Worm (Caenorhabditis elegans) whole organism, late embryonic: ENCODE data around the gene tbx-7.

Experiments
- C08G9.2 ChIP-seq: sonication (generic microtip); optimal IDR thresholded peaks from 2 replicates; lab custom pipeline; 2016; ENCODE audit warnings: mild to moderate bottlenecking, missing genetic modification characterization, moderate library complexity, missing compliant biosample characterization
- K02D7.2 ChIP-seq: sonication (generic microtip); optimal IDR thresholded peaks from 2 replicates; lab custom pipeline; 2017; ENCODE audit warnings: mild to moderate bottlenecking, missing genetic modification characterization, missing compliant biosample characterization
- ahr-1 ChIP-seq: sonication (generic microtip); optimal IDR thresholded peaks from 2 replicates; lab custom pipeline; 2016; ENCODE audit warnings: missing genetic modification characterization, missing compliant biosample characterization
- ceh-18 ChIP-seq: sonication (generic microtip); optimal IDR thresholded peaks from 2 replicates; lab custom pipeline; 2016; ENCODE audit warnings: missing genetic modification characterization, missing compliant biosample characterization
- ceh-2 ChIP-seq: sonication (generic microtip); optimal IDR thresholded peaks from 2 replicates; lab custom pipeline; 2016; ENCODE audit warnings: missing genotype, missing genetic modification characterization, missing compliant biosample characterization
- ceh-22 ChIP-seq: sonication (generic microtip); optimal IDR thresholded peaks from 2 replicates; lab custom pipeline; 2017; ENCODE audit warnings: missing biosample characterization, missing genetic modification characterization
- ceh-24 ChIP-seq: sonication (generic microtip); optimal IDR thresholded peaks from 2 replicates; lab custom pipeline; 2016; ENCODE audit warnings: mild to moderate bottlenecking, missing genetic modification characterization, missing compliant biosample characterization
- ceh-34 ChIP-seq: sonication (generic microtip); optimal IDR thresholded peaks from 2 replicates; lab custom pipeline; 2016; ENCODE audit warnings: mild to moderate bottlenecking, missing genetic modification characterization, missing compliant biosample characterization
- ceh-45 ChIP-seq: fragments of 200-800 bp; sonication (Bioruptor generic); IDR thresholded peaks from 2 replicates; pipeline ENCODE4 v1.3.6; 2022; ENCODE audit warnings: missing genetic modification reagents, missing genetic modification characterization, missing compliant biosample characterization
- ceh-48 ChIP-seq: sonication (generic microtip); optimal IDR thresholded peaks from 2 replicates; lab custom pipeline; 2016; ENCODE audit warnings: missing genetic modification characterization, inconsistent platforms, missing compliant biosample characterization
- ceh-6 ChIP-seq: fragments of 200-800 bp; sonication (Bioruptor generic); optimal IDR thresholded peaks from 2 replicates; lab custom pipeline; 2018; ENCODE audit warnings: mild to moderate bottlenecking, missing genetic modification characterization, missing compliant biosample characterization
- che-1 ChIP-seq: sonication (generic microtip); optimal IDR thresholded peaks from 2 replicates; lab custom pipeline; 2016; ENCODE audit warnings: mild to moderate bottlenecking, missing genetic modification characterization, missing compliant biosample characterization
- dmd-4 ChIP-seq: sonication (generic microtip); optimal IDR thresholded peaks from 2 replicates; lab custom pipeline; 2016; ENCODE audit warnings: borderline replicate concordance, missing genetic modification characterization, missing compliant biosample characterization
- elt-2 ChIP-seq: sonication (generic microtip); optimal IDR thresholded peaks from 2 replicates; lab custom pipeline; 2016; ENCODE audit warnings: missing genetic modification reagents, missing genetic modification characterization, missing compliant biosample characterization
- elt-4 ChIP-seq: sonication (generic microtip); optimal IDR thresholded peaks from 2 replicates; lab custom pipeline; 2016; ENCODE audit warnings: missing genetic modification characterization, missing compliant biosample characterization
- eyg-1 ChIP-seq: sonication (generic microtip); optimal IDR thresholded peaks from 2 replicates; lab custom pipeline; 2016; ENCODE audit warnings: missing genotype, missing genetic modification characterization, missing compliant biosample characterization
- hlh-13 ChIP-seq: fragments of 200-800 bp; sonication (Bioruptor generic); optimal IDR thresholded peaks from 2 replicates; lab custom pipeline; 2018; ENCODE audit warnings: mild to moderate bottlenecking, missing genetic modification characterization, missing compliant biosample characterization
- hlh-30 ChIP-seq: sonication (generic microtip); optimal IDR thresholded peaks from 2 replicates; lab custom pipeline; 2017; ENCODE audit warnings: antibody characterized with exemption, missing genetic modification characterization, missing compliant biosample characterization; ENCODE audit not compliant: insufficient read depth
- hlh-8 ChIP-seq: sonication (generic microtip); optimal IDR thresholded peaks from 2 replicates; lab custom pipeline; 2016; ENCODE audit warnings: missing genotype, missing genetic modification characterization, missing compliant biosample characterization
- lim-6 ChIP-seq: sonication (generic microtip); optimal IDR thresholded peaks from 2 replicates; lab custom pipeline; 2016; ENCODE audit warnings: missing genetic modification characterization, missing compliant biosample characterization
- odd-2 ChIP-seq: sonication (generic microtip); optimal IDR thresholded peaks from 2 replicates; lab custom pipeline; 2017; ENCODE audit warnings: antibody characterized with exemption, mild to moderate bottlenecking, missing genetic modification characterization, missing compliant biosample characterization
- pag-3 ChIP-seq: sonication (generic microtip); optimal IDR thresholded peaks from 2 replicates; lab custom pipeline; 2016; ENCODE audit warnings: missing compliant biosample characterization, missing genetic modification characterization, borderline replicate concordance
- pha-4 ChIP-seq: fragments of 150-350 bp; optimal IDR thresholded peaks from 2 replicates; lab custom pipeline; 2018; ENCODE audit warnings: missing biosample characterization, missing genetic modification reagents, missing genetic modification characterization
- pqm-1 ChIP-seq: sonication (generic microtip); optimal IDR thresholded peaks from 2 replicates; lab custom pipeline; 2016; ENCODE audit warnings: missing genetic modification characterization, missing compliant biosample characterization
- rnt-1 ChIP-seq: sonication (generic microtip); optimal IDR thresholded peaks from 2 replicates; lab custom pipeline; 2016; ENCODE audit warnings: missing genetic modification characterization, missing compliant biosample characterization
- sox-2 ChIP-seq: fragments of 200-800 bp; sonication (Bioruptor generic); IDR thresholded peaks from 2 replicates; pipeline ENCODE4 v1.3.6; 2022; ENCODE audit warnings: missing genetic modification reagents, missing genetic modification characterization, missing compliant biosample characterization
- sox-4 ChIP-seq: sonication (generic microtip); optimal IDR thresholded peaks from 2 replicates; lab custom pipeline; 2017; ENCODE audit warnings: mild to moderate bottlenecking, missing genetic modification characterization, inconsistent platforms, missing compliant biosample characterization
- syd-9 ChIP-seq: sonication (generic microtip); optimal IDR thresholded peaks from 2 replicates; lab custom pipeline; 2016; ENCODE audit warnings: mild to moderate bottlenecking, missing genetic modification characterization, moderate library complexity, missing compliant biosample characterization
- tbx-2 ChIP-seq: sonication (generic microtip); optimal IDR thresholded peaks from 2 replicates; lab custom pipeline; 2016; ENCODE audit warnings: missing genetic modification characterization, missing compliant biosample characterization
- unc-3 ChIP-seq, 2 experiments: fragments of 200-800 bp in 1 of 2; sonication (Bioruptor generic) in 1 of 2; sonication (generic microtip) in 1 of 2; conservative IDR thresholded peaks in 1 of 2; optimal IDR thresholded peaks in 1 of 2; 2 replicates each; pipeline versions ENCODE4 v1.3.6 to Lab custom; 2016 to 2022; ENCODE audit warnings: missing compliant biosample characterization in 2 of 2, missing genetic modification characterization in 2 of 2, missing genetic modification reagents in 1 of 2
- unc-42 ChIP-seq: sonication (generic microtip); optimal IDR thresholded peaks from 2 replicates; lab custom pipeline; 2016; ENCODE audit warnings: missing genotype, missing genetic modification characterization, missing compliant biosample characterization
- unc-55 ChIP-seq: sonication (generic microtip); optimal IDR thresholded peaks from 2 replicates; lab custom pipeline; 2017; ENCODE audit warnings: missing biosample characterization, missing genetic modification reagents, missing genetic modification characterization
- zip-5 ChIP-seq: sonication (generic microtip); optimal IDR thresholded peaks from 2 replicates; lab custom pipeline; 2016; ENCODE audit warnings: missing genetic modification characterization, missing compliant biosample characterization
- ztf-16 ChIP-seq: sonication (generic microtip); optimal IDR thresholded peaks from 2 replicates; lab custom pipeline; 2017; ENCODE audit warnings: missing genetic modification characterization, missing compliant biosample characterization

The tbx-7 gene

DNA sequence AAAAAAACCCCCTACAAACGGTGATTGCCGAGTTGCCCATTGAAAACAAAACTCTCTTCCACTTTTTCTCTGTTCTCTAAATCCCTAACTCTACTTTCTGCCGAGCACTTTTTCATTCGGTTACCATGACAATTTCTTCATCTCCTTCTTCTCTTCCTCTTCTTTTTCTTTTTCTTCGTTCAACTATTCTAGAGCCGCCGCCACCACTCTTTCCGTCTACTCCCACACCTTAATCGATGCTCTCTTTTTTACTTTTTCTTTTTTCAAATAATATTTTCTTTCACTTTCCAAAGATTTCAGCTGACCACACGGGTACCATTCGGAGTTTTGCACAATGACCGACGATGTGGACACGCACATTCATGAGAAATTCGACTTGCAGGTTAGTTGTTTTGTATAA, 39.2 kb upstream of the tbx-7 start, which contains the start of gene mapk-15:
Gene mapk-15 (plus strand): TSS at position 301 of the 400 bp plus-strand sequence.
- TF ChIP-seq ahr-1 (tag; lab: Kevin White, UChicago) (no peak), ceh-34 (no peak), elt-2 (tag; lab: Kevin White, UChicago) (no peak)

DNA sequence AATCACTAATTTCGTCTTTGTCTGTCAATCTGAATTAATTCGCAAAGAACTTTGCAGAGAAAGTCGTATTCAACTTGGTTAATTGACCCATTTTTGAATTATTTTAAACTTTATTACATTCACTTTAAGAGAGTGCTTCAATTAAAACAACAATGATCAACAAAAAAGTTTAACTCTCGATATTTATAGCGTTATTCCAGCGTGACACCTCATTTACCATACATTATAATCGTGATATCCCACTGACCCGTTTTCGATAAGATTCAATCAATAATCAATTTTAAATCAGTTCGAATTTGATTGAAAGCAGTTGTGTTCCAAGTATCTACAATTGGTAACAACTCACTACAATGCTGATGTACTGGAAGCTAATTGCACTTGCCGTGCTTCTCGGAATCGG, 28.4 kb upstream of the tbx-7 start, which contains the start of gene clc-10:
Gene clc-10 (plus strand): TSS at position 301 of the 400 bp plus-strand sequence.
- TF ChIP-seq dmd-4 (tag; lab: Kevin White, UChicago) (no peak), sox-2 (GFP tag; lab: Robert Waterston, UW) (no peak), zip-5 (tag; lab: Kevin White, UChicago) (no peak), ceh-22 (tag; lab: Kevin White, UChicago) (no peak), tbx-2 (tag; lab: Kevin White, UChicago) (no peak), hlh-13 (GFP tag; lab: Kevin White, UChicago) (no peak), hlh-8 (no peak), ceh-6 (GFP tag; lab: Kevin White, UChicago) (no peak), pqm-1 (tag; lab: Kevin White, UChicago) (no peak), unc-55 (no peak), ceh-45 (no peak), ahr-1 (tag; lab: Kevin White, UChicago) (no peak), pha-4 (tag; lab: Kevin White, UChicago) (no peak), ceh-48 (tag; lab: Kevin White, UChicago) (no peak), che-1 (tag; lab: Kevin White, UChicago) (no peak)
- TF ChIP-seq, all 69 proteins: peak for 0

DNA sequence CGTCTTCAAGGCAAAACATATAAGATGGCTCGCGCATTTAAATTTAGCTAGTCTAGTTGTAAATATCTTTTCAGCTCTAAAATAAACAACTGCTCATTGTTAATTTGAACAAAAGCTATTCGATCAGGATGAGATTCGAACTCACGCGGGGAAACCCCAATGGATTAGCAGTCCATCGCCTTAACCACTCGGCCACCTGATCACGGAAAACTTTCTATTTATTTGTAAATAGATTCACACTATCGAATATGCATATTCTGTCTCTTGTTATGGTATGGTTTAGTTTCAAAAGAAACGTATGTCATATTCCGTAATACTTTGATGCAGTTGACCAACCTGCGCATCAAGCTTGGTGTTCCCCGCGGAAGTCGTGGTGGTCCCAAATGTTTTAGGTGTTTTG, 27.8 kb upstream of the tbx-7 start:
- TF ChIP-seq ceh-2 (tag; lab: Kevin White, UChicago) (no peak), hlh-8 (no peak), syd-9 (tag; lab: Kevin White, UChicago) (no peak)

DNA sequence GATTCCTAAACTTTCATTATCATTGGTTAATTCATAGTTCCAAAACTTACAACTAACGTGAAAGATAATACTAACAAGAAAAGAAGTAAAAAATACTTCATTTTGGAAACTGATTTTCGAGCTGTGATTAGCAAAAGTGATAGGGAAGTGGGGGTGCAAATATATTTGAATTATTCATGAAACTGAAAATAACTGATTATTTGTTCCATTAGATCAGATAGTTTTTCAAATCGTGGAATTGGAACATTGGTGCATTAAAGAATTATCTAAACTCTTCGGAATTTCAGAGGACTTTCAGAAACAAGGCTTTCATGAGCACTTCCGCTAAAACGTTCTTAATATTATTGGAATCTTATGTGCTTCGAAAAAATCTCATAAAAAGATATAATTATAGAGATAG, 27.4 kb upstream of the tbx-7 start, which contains the start of gene F40H6.5:
Gene F40H6.5 (minus strand): TSS at position 101 of the 400 bp plus-strand sequence.
- TF ChIP-seq eyg-1 (no peak), pag-3 (tag; lab: Kevin White, UChicago) (no peak), rnt-1 (tag; lab: Kevin White, UChicago) (no peak), unc-3 (GFP tag; conservative IDR thresholded peaks at IDR 0.05; lab: Robert Waterston, UW) (no peak), unc-3 (tag; optimal IDR thresholded peaks at IDR 0.05; lab: Kevin White, UChicago) (no peak), ceh-18 (tag; lab: Kevin White, UChicago) (no peak), K02D7.2 (tag; lab: Kevin White, UChicago) (no peak), ceh-24 (tag; lab: Kevin White, UChicago) (no peak), ceh-22 (tag; lab: Kevin White, UChicago) (no peak), hlh-30 (tag; lab: Kevin White, UChicago) (no peak), che-1 (tag; lab: Kevin White, UChicago) (no peak), elt-2 (tag; lab: Kevin White, UChicago) (no peak), C08G9.2 (tag; lab: Kevin White, UChicago) (no peak), ceh-6 (GFP tag; lab: Kevin White, UChicago) (no peak), ztf-16 (tag; lab: Kevin White, UChicago) (no peak), odd-2 (tag; lab: Kevin White, UChicago) (no peak), sox-4 (tag; lab: Kevin White, UChicago) (no peak), elt-4 (tag; lab: Kevin White, UChicago) (no peak), lim-6 (tag; lab: Kevin White, UChicago) (no peak)

DNA sequence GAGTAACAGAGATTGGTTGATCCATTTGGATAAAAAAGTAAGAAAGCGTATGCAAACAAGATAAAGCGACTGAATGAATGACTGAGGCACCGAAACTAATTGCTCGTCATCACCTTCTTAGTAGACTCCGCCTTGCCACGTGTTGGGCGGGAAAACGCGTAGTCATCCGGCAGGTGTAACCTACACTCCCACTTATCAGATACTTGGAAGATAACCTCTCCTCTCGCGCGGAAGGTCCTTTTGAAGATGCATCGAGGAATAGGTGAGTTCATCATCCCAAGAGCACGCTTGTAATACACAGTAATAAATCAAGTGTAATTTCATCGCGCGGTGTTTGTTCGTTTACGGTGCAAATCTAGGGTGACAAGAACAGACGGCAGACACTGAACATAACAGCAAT, 18.5 kb upstream of the tbx-7 start, which contains the start of gene tbx-11:
Gene tbx-11 (minus strand): TSS at position 101 of the 400 bp plus-strand sequence.
- TF ChIP-seq elt-2 (tag; lab: Kevin White, UChicago) (peak; percentile 57), unc-42 (tag; lab: Kevin White, UChicago) (no peak)
